Worm (Caenorhabditis elegans) whole organism, young adult: Measurements from ENCODE around the gene AC3.5.
A peak's percentile ranks its signal among the peaks of the same experiment; 100 is the strongest.

Experiments
- B0336.3 ChIP-seq: fragments of 200-800 bp; sonication (Bioruptor generic); IDR thresholded peaks from 2 replicates; pipeline ENCODE4 v1.3.6; 2022; ENCODE audit warnings: missing genetic modification characterization, missing compliant biosample characterization
- C06A6.2 ChIP-seq: fragments of 200-800 bp; sonication (Bioruptor generic); conservative IDR thresholded peaks from 2 replicates; pipeline ENCODE4 v1.3.6; 2022; ENCODE audit warnings: missing genetic modification characterization, missing compliant biosample characterization
- F33H1.4 ChIP-seq: fragments of 200-800 bp; sonication (Bioruptor generic); IDR thresholded peaks from 2 replicates; pipeline ENCODE4 v1.3.6; 2022; ENCODE audit warnings: missing genetic modification reagents, missing genetic modification characterization, missing compliant biosample characterization
- F39B2.1 ChIP-seq: fragments of 200-800 bp; sonication (Bioruptor generic); IDR thresholded peaks from 2 replicates; pipeline ENCODE4 v1.3.6; 2022; ENCODE audit warnings: missing genetic modification reagents, missing genetic modification characterization, missing compliant biosample characterization
- F55B11.4 ChIP-seq: sonication (generic microtip); optimal IDR thresholded peaks from 2 replicates; lab custom pipeline; 2016; ENCODE audit warnings: missing compliant biosample characterization, missing genetic modification characterization, borderline replicate concordance; ENCODE audit not compliant: insufficient read depth
- F57A8.1 ChIP-seq: fragments of 200-800 bp; sonication (Bioruptor generic); optimal IDR thresholded peaks from 2 replicates; lab custom pipeline; 2018; ENCODE audit warnings: mild to moderate bottlenecking, missing genetic modification characterization, moderate library complexity, missing compliant biosample characterization
- T07F8.4 ChIP-seq: sonication (generic microtip); optimal IDR thresholded peaks from 2 replicates; lab custom pipeline; 2016; ENCODE audit warnings: mild to moderate bottlenecking, missing genetic modification characterization, moderate library complexity, missing compliant biosample characterization
- aptf-2 ChIP-seq: fragments of 200-800 bp; sonication (Bioruptor generic); conservative IDR thresholded peaks from 2 replicates; pipeline ENCODE4 v1.3.6; 2022; ENCODE audit warnings: missing genetic modification reagents, missing genetic modification characterization, missing compliant biosample characterization
- aptf-3 ChIP-seq: fragments of 200-800 bp; sonication (Bioruptor generic); IDR thresholded peaks from 2 replicates; pipeline ENCODE4 v1.3.6; 2022; ENCODE audit warnings: missing genetic modification characterization, missing compliant biosample characterization
- attf-6 ChIP-seq: fragments of 200-800 bp; sonication (Bioruptor generic); IDR thresholded peaks from 2 replicates; pipeline ENCODE4 v1.3.6; 2022; ENCODE audit warnings: missing genetic modification reagents, missing genetic modification characterization, missing compliant biosample characterization
- bed-1 ChIP-seq: fragments of 200-800 bp; sonication (Bioruptor generic); IDR thresholded peaks from 2 replicates; pipeline ENCODE4 v1.3.6; 2022; ENCODE audit warnings: missing genetic modification reagents, missing genetic modification characterization, missing compliant biosample characterization
- ceh-79 ChIP-seq: sonication (generic microtip); optimal IDR thresholded peaks from 2 replicates; lab custom pipeline; 2017; ENCODE audit warnings: mild to moderate bottlenecking, missing genetic modification characterization, missing compliant biosample characterization
- ceh-91 ChIP-seq: fragments of 200-800 bp; sonication (Bioruptor generic); IDR thresholded peaks from 2 replicates; pipeline ENCODE4 v1.3.6; 2022; ENCODE audit warnings: missing genetic modification reagents, missing genetic modification characterization, missing compliant biosample characterization
- dox-1 ChIP-seq: fragments of 200-800 bp; sonication (Bioruptor generic); IDR thresholded peaks from 2 replicates; pipeline ENCODE4 v1.3.6; 2022; ENCODE audit warnings: missing genetic modification reagents, missing genetic modification characterization, missing compliant biosample characterization
- egl-44 ChIP-seq: fragments of 200-800 bp; sonication (Bioruptor generic); IDR thresholded peaks from 2 replicates; pipeline ENCODE4 v1.3.6; 2022; ENCODE audit warnings: missing genetic modification reagents, missing genetic modification characterization, missing compliant biosample characterization
- egrh-3 ChIP-seq: fragments of 200-800 bp; sonication (Bioruptor generic); IDR thresholded peaks from 2 replicates; pipeline ENCODE4 v1.3.6; 2022; ENCODE audit warnings: missing genetic modification reagents, missing genetic modification characterization, missing compliant biosample characterization
- ekl-4 ChIP-seq: fragments of 200-800 bp; sonication (Bioruptor generic); IDR thresholded peaks from 2 replicates; pipeline ENCODE4 v1.3.6; 2022; ENCODE audit warnings: missing genetic modification reagents, missing genetic modification characterization, missing compliant biosample characterization
- gei-17 ChIP-seq: fragments of 200-800 bp; sonication (Bioruptor generic); optimal IDR thresholded peaks from 2 replicates; lab custom pipeline; 2018; ENCODE audit warnings: mild to moderate bottlenecking, missing genetic modification characterization, missing compliant biosample characterization
- hrde-1 ChIP-seq: sonication (generic microtip); optimal IDR thresholded peaks from 2 replicates; lab custom pipeline; 2016; ENCODE audit warnings: missing genetic modification characterization, mild to moderate bottlenecking, missing compliant biosample characterization, moderate library complexity, missing genotype, missing genetic modification reagents, borderline replicate concordance
- hsf-1 ChIP-seq: fragments of 200-800 bp; sonication (Bioruptor generic); IDR thresholded peaks from 2 replicates; pipeline ENCODE4 v1.3.6; 2022; ENCODE audit warnings: missing genetic modification reagents, missing genetic modification characterization, missing compliant biosample characterization
- let-607 ChIP-seq, 2 experiments: fragments of 200-800 bp in 1 of 2; sonication (Bioruptor generic) in 1 of 2; sonication (generic microtip) in 1 of 2; optimal IDR thresholded peaks; 2 replicates each; lab custom pipeline; 2016 to 2018; ENCODE audit warnings: mild to moderate bottlenecking in 2 of 2, missing compliant biosample characterization in 2 of 2, missing genetic modification characterization in 2 of 2, moderate library complexity in 2 of 2, missing genotype in 1 of 2
- lsl-1 ChIP-seq: fragments of 200-800 bp; sonication (Bioruptor generic); optimal IDR thresholded peaks from 2 replicates; lab custom pipeline; 2018; ENCODE audit warnings: mild to moderate bottlenecking, missing genetic modification characterization, moderate library complexity, missing compliant biosample characterization
- madf-3 ChIP-seq: fragments of 200-800 bp; sonication (Bioruptor generic); IDR thresholded peaks from 2 replicates; pipeline ENCODE4 v1.3.6; 2022; ENCODE audit warnings: missing genetic modification reagents, missing genetic modification characterization, missing compliant biosample characterization
- mcd-1 ChIP-seq: fragments of 200-800 bp; sonication (Bioruptor generic); IDR thresholded peaks from 2 replicates; pipeline ENCODE4 v1.3.6; 2022; ENCODE audit warnings: missing genetic modification reagents, missing genetic modification characterization, missing compliant biosample characterization
- mxl-1 ChIP-seq: sonication (generic microtip); optimal IDR thresholded peaks from 2 replicates; lab custom pipeline; 2016; ENCODE audit warnings: missing genetic modification characterization, missing compliant biosample characterization
- nfya-1 ChIP-seq: sonication (generic microtip); optimal IDR thresholded peaks from 2 replicates; lab custom pipeline; 2017; ENCODE audit warnings: antibody characterized with exemption, missing compliant biosample characterization, missing genetic modification characterization, borderline replicate concordance; ENCODE audit not compliant: insufficient read depth
- nhr-27 ChIP-seq: fragments of 200-800 bp; sonication (Bioruptor generic); optimal IDR thresholded peaks from 2 replicates; lab custom pipeline; 2018; ENCODE audit warnings: mild to moderate bottlenecking, missing genetic modification characterization, moderate library complexity, missing compliant biosample characterization
- nhr-80 ChIP-seq: sonication (generic microtip); optimal IDR thresholded peaks from 2 replicates; lab custom pipeline; 2016; ENCODE audit warnings: missing genetic modification characterization, missing compliant biosample characterization
- nhr-90 ChIP-seq: sonication (generic microtip); optimal IDR thresholded peaks from 2 replicates; lab custom pipeline; 2016; ENCODE audit warnings: missing genotype, mild to moderate bottlenecking, missing genetic modification characterization, missing compliant biosample characterization
- pbrm-1 ChIP-seq: fragments of 200-800 bp; sonication (Bioruptor generic); IDR thresholded peaks from 2 replicates; pipeline ENCODE4 v1.3.6; 2022; ENCODE audit warnings: missing genetic modification reagents, missing genetic modification characterization, missing compliant biosample characterization
- pha-4 ChIP-seq: fragments of 150-350 bp; sonication (generic microtip); optimal IDR thresholded peaks from 2 replicates; lab custom pipeline; 2014; ENCODE audit warnings: missing biosample characterization, missing genetic modification reagents, missing genetic modification characterization
- rec-8 ChIP-seq, 2 experiments: sonication (generic microtip); optimal IDR thresholded peaks; 2 replicates each; lab custom pipeline; 2016; ENCODE audit warnings: mild to moderate bottlenecking in 2 of 2, missing genetic modification characterization in 2 of 2, missing genetic modification reagents in 2 of 2, missing genotype in 2 of 2, missing biosample characterization in 1 of 2, missing compliant biosample characterization in 1 of 2, moderate library complexity in 1 of 2
- snpc-1.1 ChIP-seq: sonication (generic microtip); optimal IDR thresholded peaks from 2 replicates; lab custom pipeline; 2017; ENCODE audit warnings: missing genetic modification characterization, mild to moderate bottlenecking, missing compliant biosample characterization, antibody characterized with exemption, moderate library complexity, missing genotype, missing genetic modification reagents; ENCODE audit not compliant: insufficient read depth
- sptf-2 ChIP-seq: fragments of 200-800 bp; sonication (Bioruptor generic); optimal IDR thresholded peaks from 2 replicates; lab custom pipeline; 2018; ENCODE audit warnings: mild to moderate bottlenecking, missing genetic modification characterization, missing compliant biosample characterization
- zim-3 ChIP-seq: sonication (generic microtip); optimal IDR thresholded peaks from 2 replicates; lab custom pipeline; 2017; ENCODE audit warnings: mild to moderate bottlenecking, missing genetic modification characterization, moderate library complexity, missing compliant biosample characterization
- ztf-18 ChIP-seq: sonication (generic microtip); optimal IDR thresholded peaks from 2 replicates; lab custom pipeline; 2016; ENCODE audit warnings: missing genotype, mild to moderate bottlenecking, missing genetic modification characterization, missing compliant biosample characterization
- ztf-22 ChIP-seq: fragments of 200-800 bp; sonication (Bioruptor generic); optimal IDR thresholded peaks from 2 replicates; lab custom pipeline; 2018; ENCODE audit warnings: mild to moderate bottlenecking, missing genetic modification characterization, moderate library complexity, missing compliant biosample characterization
- ztf-25 ChIP-seq: fragments of 200-800 bp; sonication (Bioruptor generic); IDR thresholded peaks from 2 replicates; pipeline ENCODE4 v1.3.6; 2022; ENCODE audit warnings: missing genetic modification reagents, missing genetic modification characterization, missing compliant biosample characterization
- ztf-26 ChIP-seq: sonication (generic microtip); optimal IDR thresholded peaks from 2 replicates; lab custom pipeline; 2017; ENCODE audit warnings: missing genetic modification characterization, missing compliant biosample characterization
- ztf-3 ChIP-seq: fragments of 200-800 bp; sonication (Bioruptor generic); optimal IDR thresholded peaks from 2 replicates; lab custom pipeline; 2018; ENCODE audit warnings: mild to moderate bottlenecking, missing genetic modification characterization, missing compliant biosample characterization
- ztf-6 ChIP-seq: fragments of 200-800 bp; sonication (Bioruptor generic); IDR thresholded peaks from 2 replicates; pipeline ENCODE4 v1.3.6; 2022; ENCODE audit warnings: missing genetic modification reagents, missing genetic modification characterization, missing compliant biosample characterization

The AC3.5 gene

ce11 chrV:10433721-10434120 is 45.4 kb downstream of the AC3.5 start, which contains the start of gene Y32F6A.4:
Gene Y32F6A.4, minus strand, starts transcription at chrV:10434067.
- TF ChIP-seq sptf-2 (no peak), ztf-22 (GFP tag; lab: Kevin White, UChicago) (no peak), madf-3 (GFP tag; lab: Robert Waterston, UW) (no peak), C06A6.2 (GFP tag; lab: Robert Waterston, UW) (no peak), nhr-80 (tag; lab: Kevin White, UChicago) (peak; percentile 47), bed-1 (GFP tag; lab: Robert Waterston, UW) (no peak), zim-3 (tag; lab: Kevin White, UChicago) (no peak), aptf-2 (no peak)

ce11 chrV:10435198-10435597 is 46.9 kb downstream of the AC3.5 start:
- peak in 1 of 2 experiments; percentile 35 for TF ChIP-seq let-607 (tag; optimal IDR thresholded peaks at IDR 0.05; lab: Kevin White, UChicago)
- peak; percentile 44 for TF ChIP-seq nhr-80 (tag; lab: Kevin White, UChicago)
- no peak for TF ChIP-seq hsf-1 (GFP tag; lab: Robert Waterston, UW)
- no peak for TF ChIP-seq F33H1.4 (GFP tag; lab: Robert Waterston, UW)
- TF ChIP-seq ceh-79 (tag; lab: Kevin White, UChicago) = no peak
- no peak for TF ChIP-seq nhr-27 (tag; lab: Kevin White, UChicago)

ce11 chrV:10436612-10437011 is 48.3 kb downstream of the AC3.5 start, which contains the start of gene set-22:
Gene set-22, plus strand, starts transcription at chrV:10436912.
- TF ChIP-seq B0336.3 (GFP tag; lab: Robert Waterston, UW) (no peak), C06A6.2 (GFP tag; lab: Robert Waterston, UW) (no peak), lsl-1 (GFP tag; lab: Kevin White, UChicago) (peak; percentile 81), F57A8.1 (GFP tag; lab: Kevin White, UChicago) (no peak), nfya-1 (tag; lab: Kevin White, UChicago) (no peak), gei-17 (GFP tag; lab: Kevin White, UChicago) (no peak), T07F8.4 (tag; lab: Kevin White, UChicago) (no peak), mxl-1 (tag; lab: Kevin White, UChicago) (no peak), ztf-3 (GFP tag; lab: Kevin White, UChicago) (no peak), F33H1.4 (GFP tag; lab: Robert Waterston, UW) (peak; percentile 18; the same call in 1 of the 2 replicates), nhr-90 (no peak), aptf-3 (GFP tag; lab: Robert Waterston, UW) (no peak), rec-8 (tag; optimal IDR thresholded peaks at IDR 0.05; lab: Kevin White, UChicago) (no peak), ekl-4 (GFP tag; lab: Robert Waterston, UW) (no peak), snpc-1.1 (no peak), attf-6 (no peak)

- no peak for TF ChIP-seq F55B11.4 (tag; lab: Kevin White, UChicago)
- no peak for TF ChIP-seq F39B2.1 (GFP tag; lab: Robert Waterston, UW)
- TF ChIP-seq ztf-18 (tag; lab: Kevin White, UChicago) = no peak
- TF ChIP-seq egl-44 (GFP tag; lab: Robert Waterston, UW) = no peak
- TF ChIP-seq ceh-91 (GFP tag; lab: Robert Waterston, UW) = no peak
- no peak for TF ChIP-seq F33H1.4 (GFP tag; lab: Robert Waterston, UW)
- no peak for TF ChIP-seq pha-4 (tag; lab: Kevin White, UChicago)
- TF ChIP-seq mcd-1 (GFP tag; lab: Robert Waterston, UW) = no peak
- no peak for TF ChIP-seq ztf-25 (GFP tag; lab: Robert Waterston, UW)
- no peak for TF ChIP-seq dox-1
- no peak for TF ChIP-seq T07F8.4 (tag; lab: Kevin White, UChicago)
- TF ChIP-seq pbrm-1 (GFP tag; lab: Robert Waterston, UW) = no peak
- no peak for TF ChIP-seq ztf-26 (tag; lab: Kevin White, UChicago)
- no peak for TF ChIP-seq egrh-3 (GFP tag; lab: Robert Waterston, UW)
- TF ChIP-seq ztf-6 (GFP tag; lab: Robert Waterston, UW) = no peak
- TF ChIP-seq hrde-1 (tag; lab: Kevin White, UChicago) = no peak
These were observed 52.4 kb downstream of the AC3.5 start, which contains the start of gene snf-10 for ce11 chrV:10440723-10441122. Gene snf-10, minus strand, starts transcription at chrV:10440823.
